Fruit fly (Drosophila melanogaster): ENCODE results near the gene CG11384.

CG11384 gene

dm6 chrX:1172756-1173422, 2.9 kb downstream of the CG11384 start:
- TF ChIP-seq tai (GFP tag; optimal IDR thresholded peaks at IDR 0.05): no peak
- no peak for TF ChIP-seq Rel (GFP tag; optimal IDR thresholded peaks at IDR 0.05)
- no peak for TF ChIP-seq Rel (tag; optimal IDR thresholded peaks at IDR 0.05)
- TF ChIP-seq CG32264 (GFP tag; optimal IDR thresholded peaks at IDR 0.05): no peak
- no peak for TF ChIP-seq h (GFP tag; optimal IDR thresholded peaks at IDR 0.05)
- TF ChIP-seq ey (GFP tag; optimal IDR thresholded peaks at IDR 0.05): no peak
- no peak for TF ChIP-seq rgr (GFP tag; optimal IDR thresholded peaks at IDR 0.05)
- TF ChIP-seq psq (GFP tag; optimal IDR thresholded peaks at IDR 0.05): no peak
- TF ChIP-seq Dif (GFP tag; optimal IDR thresholded peaks at IDR 0.05; ENCODE audit: partially characterized antibody): no peak
- no peak for TF ChIP-seq Dfd (GFP tag; optimal IDR thresholded peaks at IDR 0.05)
- TF ChIP-seq Jra (GFP tag; optimal IDR thresholded peaks at IDR 0.05): no peak
- no peak for TF ChIP-seq pan (optimal IDR thresholded peaks at IDR 0.05)
- TF ChIP-seq sv (GFP tag; optimal IDR thresholded peaks at IDR 0.05): no peak
- no peak for TF ChIP-seq OdsH (GFP tag; optimal IDR thresholded peaks at IDR 0.05)
- no peak for TF ChIP-seq Vsx2 (GFP tag; optimal IDR thresholded peaks at IDR 0.05; ENCODE audit: partially characterized antibody)

dm6 chrX:1171018-1171417, 4.8 kb downstream of the CG11384 start:
- TF ChIP-seq foxo (GFP tag; optimal IDR thresholded peaks at IDR 0.05): peak in 1 of 2 experiments; percentile 65
- TF ChIP-seq ey (GFP tag; optimal IDR thresholded peaks at IDR 0.05): peak; percentile 37
- TF ChIP-seq HLH106 (tag; optimal IDR thresholded peaks at IDR 0.05): peak; percentile 56
- no peak for TF ChIP-seq CrebA (GFP tag; optimal IDR thresholded peaks at IDR 0.05; ENCODE audit: borderline replicate concordance)
- TF ChIP-seq Rel (GFP tag; optimal IDR thresholded peaks at IDR 0.05): no peak
- no peak for TF ChIP-seq Rel (tag; optimal IDR thresholded peaks at IDR 0.05)
- TF ChIP-seq sv (GFP tag; optimal IDR thresholded peaks at IDR 0.05): no peak
- TF ChIP-seq dmrt93B (GFP tag; optimal IDR thresholded peaks at IDR 0.05): peak; percentile 23
- TF ChIP-seq br (GFP tag; optimal IDR thresholded peaks at IDR 0.05): peak; percentile 51
- peak; percentile 6 for TF ChIP-seq CG9705 (GFP tag; optimal IDR thresholded peaks at IDR 0.05)
- peak; percentile 37 for TF ChIP-seq psq (GFP tag; optimal IDR thresholded peaks at IDR 0.05)
- TF ChIP-seq Hnf4 (GFP tag; optimal IDR thresholded peaks at IDR 0.05): peak; percentile 42
- peak; percentile 63 for TF ChIP-seq h (GFP tag; optimal IDR thresholded peaks at IDR 0.05)
- peak; percentile 60 for TF ChIP-seq fru (GFP tag; optimal IDR thresholded peaks at IDR 0.05)
- TF ChIP-seq Sp1 (GFP tag; optimal IDR thresholded peaks at IDR 0.05): peak; percentile 38
- TF ChIP-seq woc (GFP tag; optimal IDR thresholded peaks at IDR 0.05): peak; percentile 0
- peak; percentile 30 for TF ChIP-seq OdsH (GFP tag; optimal IDR thresholded peaks at IDR 0.05)
- TF ChIP-seq Dfd (GFP tag; optimal IDR thresholded peaks at IDR 0.05): no peak
- TF ChIP-seq rgr (GFP tag; optimal IDR thresholded peaks at IDR 0.05): peak; percentile 38

dm6 chrX:1170117-1170878, 5.5 kb downstream of the CG11384 start, which contains the start of gene CG11378:
CG11378 (plus strand) TSS chrX:1170828.
- TF ChIP-seq fru (GFP tag; optimal IDR thresholded peaks at IDR 0.05) (peak; percentile 4), rgr (GFP tag; optimal IDR thresholded peaks at IDR 0.05) (no peak), br (GFP tag; optimal IDR thresholded peaks at IDR 0.05) (no peak)

dm6 chrX:1161913-1162439, 13.9 kb downstream of the CG11384 start, which contains the start of gene eIF4E7:
eIF4E7 (minus strand) TSS chrX:1162389.
- TF ChIP-seq Rel (GFP tag; optimal IDR thresholded peaks at IDR 0.05): no peak
- TF ChIP-seq Rel (tag; optimal IDR thresholded peaks at IDR 0.05): no peak
- TF ChIP-seq tai (GFP tag; optimal IDR thresholded peaks at IDR 0.05): no peak
- no peak for TF ChIP-seq GATAd (GFP tag; optimal IDR thresholded peaks at IDR 0.05)
- TF ChIP-seq rgr (GFP tag; optimal IDR thresholded peaks at IDR 0.05): no peak
- no peak for TF ChIP-seq N (GFP tag; optimal IDR thresholded peaks at IDR 0.05)

dm6 chrX:1145344-1145743, 30.5 kb downstream of the CG11384 start, which contains the start of gene CG14628:
CG14628 (plus strand) TSS chrX:1145644.
- no peak for TF ChIP-seq N (GFP tag; optimal IDR thresholded peaks at IDR 0.05)
- no peak for TF ChIP-seq HLH106 (tag; optimal IDR thresholded peaks at IDR 0.05)
- TF ChIP-seq dsf (GFP tag; optimal IDR thresholded peaks at IDR 0.05; ENCODE audit: borderline replicate concordance): no peak
- TF ChIP-seq Sp1 (GFP tag; optimal IDR thresholded peaks at IDR 0.05): no peak
- TF ChIP-seq GATAd (GFP tag; optimal IDR thresholded peaks at IDR 0.05): no peak
- TF ChIP-seq dl (GFP tag; optimal IDR thresholded peaks at IDR 0.05; ENCODE audit: insufficient read depth in 1 of 2, partially characterized antibody in 2 of 2): no peak
- TF ChIP-seq woc (GFP tag; optimal IDR thresholded peaks at IDR 0.05): no peak
- no peak for TF ChIP-seq Mio (GFP tag; optimal IDR thresholded peaks at IDR 0.05)
- no peak for TF ChIP-seq dmrt93B (GFP tag; optimal IDR thresholded peaks at IDR 0.05)
- TF ChIP-seq sage (GFP tag; optimal IDR thresholded peaks at IDR 0.05): no peak
- no peak for TF ChIP-seq brk (GFP tag; optimal IDR thresholded peaks at IDR 0.05)
- TF ChIP-seq tai (GFP tag; optimal IDR thresholded peaks at IDR 0.05): no peak
- no peak for TF ChIP-seq jim (GFP tag; optimal IDR thresholded peaks at IDR 0.05)
- no peak for TF ChIP-seq psq (GFP tag; optimal IDR thresholded peaks at IDR 0.05)
- TF ChIP-seq CrebA (GFP tag; optimal IDR thresholded peaks at IDR 0.05; ENCODE audit: borderline replicate concordance): no peak

Data from whole organism, wandering third instar larva.